Fruit fly (Drosophila melanogaster): ENCODE data around the gene prd.

prd gene

dm6 chr2L:12045578-12045940 lies 40.1 kb downstream of the prd start:
- TF ChIP-seq dl (GFP tag; optimal IDR thresholded peaks at IDR 0.05; ENCODE audit: insufficient read depth in 1 of 2, partially characterized antibody in 2 of 2), result no peak
- no peak for TF ChIP-seq Rel (GFP tag; optimal IDR thresholded peaks at IDR 0.05)
- no peak for TF ChIP-seq Rel (tag; optimal IDR thresholded peaks at IDR 0.05)
- peak; percentile 18 for TF ChIP-seq Vsx2 (GFP tag; optimal IDR thresholded peaks at IDR 0.05; ENCODE audit: partially characterized antibody)
- TF ChIP-seq lola (GFP tag; optimal IDR thresholded peaks at IDR 0.05), result peak; percentile 59
- no peak for TF ChIP-seq dsf (GFP tag; optimal IDR thresholded peaks at IDR 0.05; ENCODE audit: borderline replicate concordance)
- peak; percentile 95 for TF ChIP-seq psq (GFP tag; optimal IDR thresholded peaks at IDR 0.05)
- TF ChIP-seq rgr (GFP tag; optimal IDR thresholded peaks at IDR 0.05), result no peak

dm6 chr2L:12044613-12045350 lies 40.8 kb downstream of the prd start, which contains the start of gene CG6785:
Gene CG6785, minus strand, starts transcription at chr2L:12045200.
- peak; percentile 84 for TF ChIP-seq br (GFP tag; optimal IDR thresholded peaks at IDR 0.05)
- TF ChIP-seq CG9705 (GFP tag; optimal IDR thresholded peaks at IDR 0.05), result peak; percentile 54
- peak; percentile 33 for TF ChIP-seq Mio (GFP tag; optimal IDR thresholded peaks at IDR 0.05)
- peak; percentile 60 for TF ChIP-seq psq (GFP tag; optimal IDR thresholded peaks at IDR 0.05)
- TF ChIP-seq CG32264 (GFP tag; optimal IDR thresholded peaks at IDR 0.05), result peak; percentile 72
- TF ChIP-seq N (GFP tag; optimal IDR thresholded peaks at IDR 0.05), result no peak
- peak; percentile 76 for TF ChIP-seq ey (GFP tag; optimal IDR thresholded peaks at IDR 0.05)
- peak; percentile 5 for TF ChIP-seq dmrt93B (GFP tag; optimal IDR thresholded peaks at IDR 0.05)
- peak; percentile 83 for TF ChIP-seq brk (GFP tag; optimal IDR thresholded peaks at IDR 0.05)
- TF ChIP-seq sage (GFP tag; optimal IDR thresholded peaks at IDR 0.05), result peak; percentile 67
- TF ChIP-seq Hnf4 (GFP tag; optimal IDR thresholded peaks at IDR 0.05), result peak; percentile 85
- peak; percentile 33 for TF ChIP-seq Rel (GFP tag; optimal IDR thresholded peaks at IDR 0.05)
- TF ChIP-seq Rel (tag; optimal IDR thresholded peaks at IDR 0.05), result peak; percentile 73
- TF ChIP-seq Dif (GFP tag; optimal IDR thresholded peaks at IDR 0.05; ENCODE audit: partially characterized antibody), result peak; percentile 71
- no peak for TF ChIP-seq Hr78 (GFP tag; optimal IDR thresholded peaks at IDR 0.05)
- TF ChIP-seq woc (GFP tag; optimal IDR thresholded peaks at IDR 0.05), result peak; percentile 49
- no peak for TF ChIP-seq Vsx2 (GFP tag; optimal IDR thresholded peaks at IDR 0.05; ENCODE audit: partially characterized antibody)
- peak; percentile 2 for TF ChIP-seq dsf (GFP tag; optimal IDR thresholded peaks at IDR 0.05; ENCODE audit: borderline replicate concordance)
- peak; percentile 66 to 84 for TF ChIP-seq foxo (GFP tag; optimal IDR thresholded peaks at IDR 0.05)
- TF ChIP-seq jim (GFP tag; optimal IDR thresholded peaks at IDR 0.05), result peak; percentile 71
- TF ChIP-seq lola (GFP tag; optimal IDR thresholded peaks at IDR 0.05), result no peak
- peak; percentile 64 for TF ChIP-seq sv (GFP tag; optimal IDR thresholded peaks at IDR 0.05)
- TF ChIP-seq Hr83 (GFP tag; optimal IDR thresholded peaks at IDR 0.05; ENCODE audit: poor library complexity, severe bottlenecking), result peak; percentile 94
- peak; percentile 84 for TF ChIP-seq fru (GFP tag; optimal IDR thresholded peaks at IDR 0.05)
- TF ChIP-seq OdsH (GFP tag; optimal IDR thresholded peaks at IDR 0.05), result peak; percentile 90
- TF ChIP-seq GATAd (GFP tag; optimal IDR thresholded peaks at IDR 0.05), result no peak
- peak in 1 of 2 experiments; percentile 9 for TF ChIP-seq dl (GFP tag; optimal IDR thresholded peaks at IDR 0.05; ENCODE audit: insufficient read depth in 1 of 2, partially characterized antibody in 2 of 2)
- peak; percentile 92 for TF ChIP-seq rgr (GFP tag; optimal IDR thresholded peaks at IDR 0.05)
- TF ChIP-seq Abd-B (GFP tag; optimal IDR thresholded peaks at IDR 0.05), result no peak
- peak; percentile 86 for TF ChIP-seq Sp1 (GFP tag; optimal IDR thresholded peaks at IDR 0.05)
- peak; percentile 91 for TF ChIP-seq h (GFP tag; optimal IDR thresholded peaks at IDR 0.05)
- peak; percentile 74 for TF ChIP-seq Jra (GFP tag; optimal IDR thresholded peaks at IDR 0.05)
- TF ChIP-seq tai (GFP tag; optimal IDR thresholded peaks at IDR 0.05), result no peak
- TF ChIP-seq HLH106 (tag; optimal IDR thresholded peaks at IDR 0.05), result peak; percentile 69

DNA sequence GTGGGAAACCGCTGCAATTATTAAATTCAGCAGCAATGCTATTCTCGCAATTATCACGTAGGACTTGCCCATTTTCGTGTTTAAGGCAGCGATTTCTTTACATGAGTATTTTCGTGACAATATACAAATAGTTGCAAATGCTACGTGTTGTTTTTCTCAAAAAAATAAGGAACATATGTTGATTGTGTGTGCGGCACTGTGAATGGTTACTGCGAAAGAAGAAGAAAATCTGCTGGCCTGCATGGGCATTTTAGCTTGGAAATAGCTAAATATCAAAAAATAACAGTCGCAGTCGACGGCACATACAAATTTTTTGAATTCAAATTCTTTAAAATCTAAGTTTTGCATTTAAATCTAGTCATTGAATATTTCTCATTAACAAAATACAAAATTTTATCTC lies 45.1 kb downstream of the prd start, which contains the start of gene CG6766:
TSS of gene CG6766 (minus strand) at position 180 of the 400 bp plus-strand sequence.
- TF ChIP-seq dsf (GFP tag; optimal IDR thresholded peaks at IDR 0.05; ENCODE audit: borderline replicate concordance), result no peak
- TF ChIP-seq Myc (optimal IDR thresholded peaks at IDR 0.05), result peak; percentile 87
